Worm (Caenorhabditis elegans): ENCODE data around the gene wah-1.

Gene wah-1

ce11 chrIII:11942664-11943063, 47.3 kb upstream of the wah-1 start (continued):
- TF ChIP-seq swsn-7 (tag; optimal IDR thresholded peaks at IDR 0.05) (peak; percentile 46), F16B12.6 (tag; optimal IDR thresholded peaks at IDR 0.05) (no peak), unc-98 (GFP tag; IDR thresholded peaks at IDR 0.05) (peak; percentile 69), mef-2 (tag; optimal IDR thresholded peaks at IDR 0.05) (peak; percentile 38), nhr-84 (tag; optimal IDR thresholded peaks at IDR 0.05) (no peak), nhr-71 (tag; optimal IDR thresholded peaks at IDR 0.05) (peak; percentile 88), mep-1 (tag; optimal IDR thresholded peaks at IDR 0.05) (no peak), isw-1 (GFP tag; IDR thresholded peaks at IDR 0.05) (no peak), C04F5.9 (tag; optimal IDR thresholded peaks at IDR 0.05) (peak; percentile 30), lin-39 (tag; optimal IDR thresholded peaks at IDR 0.05) (peak; percentile 40), alr-1 (tag; optimal IDR thresholded peaks at IDR 0.05; ENCODE audit: borderline replicate concordance) (no peak), nhr-90 (tag; optimal IDR thresholded peaks at IDR 0.05; ENCODE audit: poor library complexity) (no peak)

- TF ChIP-seq mdl-1 (tag; optimal IDR thresholded peaks at IDR 0.05) (peak in 1 of 2 experiments; percentile 62), pax-3 (tag; optimal IDR thresholded peaks at IDR 0.05) (peak; percentile 99), efl-1 (optimal IDR thresholded peaks at IDR 0.05) (peak; percentile 77 to 84), efl-1 (GFP tag; optimal IDR thresholded peaks at IDR 0.05 in 1 of 2) (peak; percentile 82 to 97), fkh-8 (tag; optimal IDR thresholded peaks at IDR 0.05) (peak; percentile 95), fkh-10 (GFP tag; optimal IDR thresholded peaks at IDR 0.05) (peak; percentile 40), nhr-237 (tag; optimal IDR thresholded peaks at IDR 0.05) (peak; percentile 3), lin-14 (GFP tag; optimal IDR thresholded peaks at IDR 0.05) (peak; percentile 93), C34B4.2 (tag; optimal IDR thresholded peaks at IDR 0.05) (peak; percentile 66), unc-98 (GFP tag; IDR thresholded peaks at IDR 0.05) (peak; percentile 98), egl-13 (tag; optimal IDR thresholded peaks at IDR 0.05) (peak; percentile 100), fos-1 (tag; optimal IDR thresholded peaks at IDR 0.05) (peak; percentile 66), blmp-1 (tag; optimal IDR thresholded peaks at IDR 0.05) (peak; percentile 60), fkh-4 (tag; optimal IDR thresholded peaks at IDR 0.05; ENCODE audit: borderline replicate concordance) (peak; percentile 100), aha-1 (tag; optimal IDR thresholded peaks at IDR 0.05) (no peak), nhr-11 (tag; optimal IDR thresholded peaks at IDR 0.05) (peak; percentile 64), tlp-1 (tag; optimal IDR thresholded peaks at IDR 0.05) (no peak), ztf-11 (tag; optimal IDR thresholded peaks at IDR 0.05) (peak in 1 of 2 experiments; percentile 100), ceh-63 (GFP tag; optimal IDR thresholded peaks at IDR 0.05) (peak; percentile 92), pag-3 (tag; optimal IDR thresholded peaks at IDR 0.05; ENCODE audit: borderline replicate concordance, insufficient read depth) (no peak), hlh-17 (GFP tag; optimal IDR thresholded peaks at IDR 0.05; ENCODE audit: borderline replicate concordance) (peak; percentile 100), nhr-28 (tag; optimal IDR thresholded peaks at IDR 0.05) (no peak), aly-2 (tag; optimal IDR thresholded peaks at IDR 0.05) (peak; percentile 79), ztf-4 (tag; optimal IDR thresholded peaks at IDR 0.05) (peak; percentile 77), elt-3 (tag; optimal IDR thresholded peaks at IDR 0.05) (peak in 2 of 6 experiments; percentile 48 to 55), nhr-20 (tag; optimal IDR thresholded peaks at IDR 0.05) (peak; percentile 96), grh-1 (GFP tag; IDR thresholded peaks at IDR 0.05) (peak; percentile 82), lin-35 (GFP tag; optimal IDR thresholded peaks at IDR 0.05) (peak; percentile 71 to 77), lsy-2 (tag; optimal IDR thresholded peaks at IDR 0.05) (peak; percentile 88 to 93), sox-4 (tag; optimal IDR thresholded peaks at IDR 0.05) (peak; percentile 99), rnt-1 (tag; optimal IDR thresholded peaks at IDR 0.05) (peak; percentile 100), nhr-85 (tag) (peak; percentile 99), pqm-1 (tag; optimal IDR thresholded peaks at IDR 0.05) (no peak), ceh-90 (tag; optimal IDR thresholded peaks at IDR 0.05) (peak; percentile 100), swsn-7 (tag; optimal IDR thresholded peaks at IDR 0.05) (peak; percentile 97), egl-27 (tag; optimal IDR thresholded peaks at IDR 0.05) (no peak), alr-1 (tag; optimal IDR thresholded peaks at IDR 0.05; ENCODE audit: borderline replicate concordance) (no peak), nhr-19 (GFP tag; conservative IDR thresholded peaks at IDR 0.05) (peak; percentile 95), xbp-1 (tag; optimal IDR thresholded peaks at IDR 0.05) (peak; percentile 97), irx-1 (tag; optimal IDR thresholded peaks at IDR 0.05) (peak; percentile 100), jun-1 (tag; optimal IDR thresholded peaks at IDR 0.05) (peak; percentile 69)
These were observed 43.8 kb upstream of the wah-1 start for ce11 chrIII:11946062-11946749.

All from whole organism, L1 larva.